Worm (Caenorhabditis elegans) whole organism, L2 larva: ENCODE results near the gene cyp-13A5.
A peak's percentile ranks its signal among the peaks of the same experiment; 100 is the strongest.

Source experiments
- aly-2 ChIP-seq: fragments of 150-350 bp; optimal IDR thresholded peaks from 2 replicates; lab custom pipeline; 2014; ENCODE audit warnings: missing biosample characterization, missing genetic modification characterization
- ama-1 ChIP-seq: fragments of 150-350 bp; optimal IDR thresholded peaks from 2 replicates; lab custom pipeline; 2018; ENCODE audit warnings: inconsistent platforms
- lin-11 ChIP-seq: fragments of 150-350 bp; sonication (generic microtip); optimal IDR thresholded peaks from 2 replicates; lab custom pipeline; 2014; ENCODE audit warnings: missing biosample characterization, missing genetic modification characterization, inconsistent platforms, mixed read lengths
- lin-13 ChIP-seq: fragments of 150-350 bp; optimal IDR thresholded peaks from 2 replicates; lab custom pipeline; 2014; ENCODE audit warnings: missing biosample characterization, missing genetic modification reagents, missing genetic modification characterization
- mdl-1 ChIP-seq, 2 experiments: fragments of 150-350 bp in 1 of 2; sonication (generic microtip) in 1 of 2; optimal IDR thresholded peaks; 2 replicates each; lab custom pipeline; 2017; ENCODE audit warnings: missing biosample characterization in 2 of 2, missing genetic modification characterization in 2 of 2
- nhr-25 ChIP-seq: fragments of 150-350 bp; sonication (generic microtip); optimal IDR thresholded peaks from 3 replicates; lab custom pipeline; 2014; ENCODE audit warnings: missing biosample characterization, missing genetic modification characterization
- nhr-6 ChIP-seq: fragments of 150-350 bp; optimal IDR thresholded peaks from 2 replicates; lab custom pipeline; 2014; ENCODE audit warnings: missing biosample characterization, missing genetic modification characterization
- skn-1 ChIP-seq: sonication (generic microtip); optimal IDR thresholded peaks from 2 replicates; lab custom pipeline; 2017; ENCODE audit warnings: missing biosample characterization, missing genetic modification characterization
- zag-1 ChIP-seq: fragments of 150-350 bp; optimal IDR thresholded peaks from 2 replicates; lab custom pipeline; 2014; ENCODE audit warnings: missing biosample characterization, missing genetic modification characterization

DNA sequence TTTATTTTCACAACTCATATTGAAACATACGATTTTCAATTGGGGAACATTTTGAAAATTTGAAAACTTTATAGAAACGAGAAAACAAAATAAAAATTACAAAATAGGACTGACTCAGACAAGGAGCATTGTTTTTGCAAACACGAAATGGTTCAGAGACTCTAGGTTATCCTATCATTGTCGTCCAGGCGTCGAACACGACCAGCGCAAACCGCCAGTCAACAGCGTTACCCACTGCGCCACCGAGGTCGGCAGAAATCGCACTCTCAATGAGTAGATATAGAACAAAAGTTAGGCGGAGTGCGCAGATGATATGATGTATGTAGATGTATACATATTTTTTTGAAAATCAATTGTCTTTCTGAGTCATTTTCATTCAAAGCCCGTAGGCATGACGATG lies 25.5 kb downstream of the cyp-13A5 start:
- TF ChIP-seq lin-11 (tag; lab: Kevin White, UChicago) (peak; percentile 76), lin-13 (peak; percentile 52), nhr-25 (tag; lab: Kevin White, UChicago) (peak; percentile 6), aly-2 (tag; lab: Kevin White, UChicago) (no peak), mdl-1 (tag; optimal IDR thresholded peaks at IDR 0.05; lab: Kevin White, UChicago) (no peak), ama-1 (no peak), skn-1 (tag; lab: Kevin White, UChicago) (no peak), nhr-6 (tag; lab: Kevin White, UChicago) (no peak), zag-1 (no peak)
